Fruit fly (Drosophila melanogaster) whole organism, wandering third instar larva: ENCODE results near the gene sing.

Source experiments
- Hnf4 ChIP-seq: fragments of 200-800 bp; sonication (Bioruptor generic); optimal IDR thresholded peaks from 2 replicates; lab custom pipeline; 2016; ENCODE audit warnings: missing biosample characterization, mild to moderate bottlenecking, missing genetic modification characterization
- Jra ChIP-seq: sonication (Bioruptor generic); optimal IDR thresholded peaks from 2 replicates; lab custom pipeline; 2016; ENCODE audit warnings: missing biosample characterization, missing genetic modification characterization
- Mio ChIP-seq: sonication (Bioruptor generic); optimal IDR thresholded peaks from 2 replicates; lab custom pipeline; 2016; ENCODE audit warnings: missing biosample characterization, missing genetic modification characterization
- Myc ChIP-seq: fragments of >200 bp; optimal IDR thresholded peaks from 2 replicates; lab custom pipeline; 2017
- OdsH ChIP-seq: fragments of 200-800 bp; sonication (Bioruptor generic); optimal IDR thresholded peaks from 2 replicates; lab custom pipeline; 2016; ENCODE audit warnings: missing biosample characterization, mild to moderate bottlenecking, missing genetic modification characterization
- dl ChIP-seq, 2 experiments: fragments of 175-275, 200-275 bp in 1 of 2; fragments of 200-275 bp in 1 of 2; sonication (Bioruptor generic); optimal IDR thresholded peaks; lab custom pipeline; 2018; ENCODE audit warnings: mild to moderate bottlenecking in 2 of 2, missing biosample characterization in 2 of 2, missing genetic modification characterization in 2 of 2, moderate library complexity in 2 of 2; ENCODE audit not compliant: partially characterized antibody in 2 of 2, insufficient read depth in 1 of 2
- pan ChIP-seq: fragments of >200 bp; optimal IDR thresholded peaks from 2 replicates; lab custom pipeline; 2017
- usp ChIP-seq: fragments of >200 bp; optimal IDR thresholded peaks from 2 replicates; lab custom pipeline; 2017; ENCODE audit warnings: missing biosample characterization, missing genetic modification characterization
- woc ChIP-seq: sonication (Bioruptor generic); optimal IDR thresholded peaks from 2 replicates; lab custom pipeline; 2016; ENCODE audit warnings: missing biosample characterization, mild to moderate bottlenecking, missing genetic modification characterization

DNA sequence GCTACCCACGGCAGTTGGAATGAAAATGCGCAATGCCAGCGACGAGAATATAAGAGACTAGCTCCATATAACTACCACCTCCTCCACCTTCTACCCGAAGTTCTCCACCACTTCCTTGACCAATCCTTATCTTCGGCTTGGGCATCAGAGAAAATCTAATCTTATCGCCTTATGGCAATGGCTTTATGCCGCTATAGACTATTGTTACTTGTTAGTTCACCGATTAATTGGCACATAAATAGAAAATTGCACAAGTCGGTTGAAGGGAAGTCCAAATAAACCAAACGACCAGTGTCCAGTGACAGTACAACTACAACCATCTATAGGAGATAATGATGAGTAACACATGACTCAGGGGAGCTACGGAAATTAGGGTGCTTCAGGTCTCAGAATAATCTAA lies 22.8 kb downstream of the sing start, which contains the start of gene sphe:
- no peak for TF ChIP-seq Jra
- no peak for TF ChIP-seq dl (GFP tag; optimal IDR thresholded peaks at IDR 0.05; lab: Kevin White, UChicago; ENCODE audit: insufficient read depth in 1 of 2, partially characterized antibody in 2 of 2)
- TF ChIP-seq usp (GFP tag; lab: Kevin White, UChicago) = no peak
- TF ChIP-seq Hnf4 (GFP tag; lab: Kevin White, UChicago) = no peak
- no peak for TF ChIP-seq woc
- TF ChIP-seq Mio (GFP tag; lab: Kevin White, UChicago) = no peak
- TF ChIP-seq OdsH (GFP tag; lab: Kevin White, UChicago) = no peak
- no peak for TF ChIP-seq pan (lab: Kevin White, UChicago)
- no peak for TF ChIP-seq Myc
